Worm (Caenorhabditis elegans) whole organism, L4 larva: Measurements from ENCODE around the gene mrps-17.
A peak's percentile ranks its signal among the peaks of the same experiment; 100 is the strongest.

ENCODE experiments used
- ceh-62 ChIP-seq: sonication (generic microtip); optimal IDR thresholded peaks from 2 replicates; lab custom pipeline; 2017; ENCODE audit warnings: missing biosample characterization, missing genetic modification characterization
- dmd-8 ChIP-seq: fragments of 200-800 bp; sonication (Bioruptor generic); IDR thresholded peaks from 2 replicates; pipeline ENCODE4 v1.3.6; 2022; ENCODE audit warnings: missing genetic modification characterization, missing compliant biosample characterization
- lin-13 ChIP-seq: fragments of 150-350 bp; optimal IDR thresholded peaks from 2 replicates; lab custom pipeline; 2014; ENCODE audit warnings: missing biosample characterization, missing genetic modification reagents, missing genetic modification characterization
- lin-29 ChIP-seq: fragments of 200-800 bp; sonication (Bioruptor generic); IDR thresholded peaks from 2 replicates; pipeline ENCODE4 v1.3.6; 2022; ENCODE audit warnings: missing genetic modification reagents, missing genetic modification characterization, missing compliant biosample characterization
- pqm-1 ChIP-seq: sonication (generic microtip); optimal IDR thresholded peaks from 2 replicates; lab custom pipeline; 2017; ENCODE audit warnings: missing biosample characterization, missing genetic modification characterization

ce11 chrIII:6421973-6422511 is 9.6 kb downstream of the mrps-17 start:
- TF ChIP-seq ceh-62 (tag; lab: Kevin White, UChicago) (no peak), lin-13 (GFP tag; lab: Kevin White, UChicago) (no peak), dmd-8 (GFP tag; lab: Robert Waterston, UW) (no peak), lin-29 (GFP tag; lab: Robert Waterston, UW) (no peak), pqm-1 (tag; lab: Kevin White, UChicago) (peak; percentile 98)
